Worm (Caenorhabditis elegans): ENCODE data around the gene prkl-1.

prkl-1 gene

ce11 chrIV:7010195-7010594, 23.5 kb upstream of the prkl-1 start:
- TF ChIP-seq zfh-2 (GFP tag; conservative IDR thresholded peaks at IDR 0.05) (peak; percentile 73), unc-130 (GFP tag; optimal IDR thresholded peaks at IDR 0.05) (no peak), egrh-3 (GFP tag; IDR thresholded peaks at IDR 0.05) (peak; percentile 23; the same call in 1 of the 2 replicates)

ce11 chrIV:7009531-7009930, 22.8 kb upstream of the prkl-1 start, which contains the start of gene C25A8.2:
Gene C25A8.2 (plus strand): TSS chrIV:7009831.
- no peak for TF ChIP-seq hmg-20 (GFP tag; IDR thresholded peaks at IDR 0.05)
- TF ChIP-seq lsy-27 (tag; optimal IDR thresholded peaks at IDR 0.05; ENCODE audit: borderline replicate concordance, insufficient read depth), result no peak
- no peak for TF ChIP-seq F55B11.4 (tag; optimal IDR thresholded peaks at IDR 0.05; ENCODE audit: borderline replicate concordance, insufficient read depth)
- TF ChIP-seq ccch-3 (GFP tag; optimal IDR thresholded peaks at IDR 0.05), result no peak
- no peak for TF ChIP-seq Y56A3A.18 (GFP tag; IDR thresholded peaks at IDR 0.05)
- no peak for TF ChIP-seq bed-2 (GFP tag; IDR thresholded peaks at IDR 0.05)
- no peak for TF ChIP-seq die-1 (tag; optimal IDR thresholded peaks at IDR 0.05)
- TF ChIP-seq nhr-120 (GFP tag; IDR thresholded peaks at IDR 0.05), result no peak
- TF ChIP-seq hrde-1 (tag; optimal IDR thresholded peaks at IDR 0.05; ENCODE audit: borderline replicate concordance), result no peak
- no peak for TF ChIP-seq B0261.1 (tag; optimal IDR thresholded peaks at IDR 0.05)
- TF ChIP-seq ama-1 (optimal IDR thresholded peaks at IDR 0.05), result no peak
- no peak for TF ChIP-seq ama-1 (GFP tag; optimal IDR thresholded peaks at IDR 0.05)
- TF ChIP-seq zfh-2 (GFP tag; conservative IDR thresholded peaks at IDR 0.05), result no peak
- no peak for TF ChIP-seq F52B5.7 (tag; optimal IDR thresholded peaks at IDR 0.05)
- TF ChIP-seq attf-3 (GFP tag; conservative IDR thresholded peaks at IDR 0.05), result no peak
- no peak for TF ChIP-seq snpc-3.4 (tag; optimal IDR thresholded peaks at IDR 0.05)
- TF ChIP-seq let-607 (tag; optimal IDR thresholded peaks at IDR 0.05), result no peak
- TF ChIP-seq F39B2.1 (GFP tag; IDR thresholded peaks at IDR 0.05), result no peak

ce11 chrIV:7003323-7003722, 16.6 kb upstream of the prkl-1 start, which contains the start of gene cht-3:
Gene cht-3 (plus strand): TSS chrIV:7003623.
- TF ChIP-seq sptf-2 (GFP tag; optimal IDR thresholded peaks at IDR 0.05) (no peak), fkh-3 (tag; optimal IDR thresholded peaks at IDR 0.05) (no peak), nhr-179 (tag; optimal IDR thresholded peaks at IDR 0.05) (no peak), ceh-27 (GFP tag; optimal IDR thresholded peaks at IDR 0.05) (no peak), K12H6.12 (tag; optimal IDR thresholded peaks at IDR 0.05) (no peak), sdz-38 (tag; optimal IDR thresholded peaks at IDR 0.05) (no peak), pbrm-1 (GFP tag; IDR thresholded peaks at IDR 0.05) (no peak)

ce11 chrIV:6999206-6999605, 12.5 kb upstream of the prkl-1 start, which contains the start of gene C25A8.5:
Gene C25A8.5 (plus strand): TSS chrIV:6999506.
- TF ChIP-seq snpc-3.4 (tag; optimal IDR thresholded peaks at IDR 0.05) (no peak), egl-18 (GFP tag; IDR thresholded peaks at IDR 0.05) (no peak), sea-2 (GFP tag; IDR thresholded peaks at IDR 0.05) (no peak), bed-2 (GFP tag; IDR thresholded peaks at IDR 0.05) (no peak), cebp-1 (GFP tag; IDR thresholded peaks at IDR 0.05) (no peak), cebp-1 (tag; optimal IDR thresholded peaks at IDR 0.05) (no peak), madf-6 (GFP tag; IDR thresholded peaks at IDR 0.05) (no peak)

- TF ChIP-seq ztf-22 (GFP tag; optimal IDR thresholded peaks at IDR 0.05), result no peak
- TF ChIP-seq dpl-1 (GFP tag; optimal IDR thresholded peaks at IDR 0.05), result no peak
- TF ChIP-seq T07F8.4 (tag; optimal IDR thresholded peaks at IDR 0.05), result no peak
- no peak for TF ChIP-seq ceh-27 (GFP tag; optimal IDR thresholded peaks at IDR 0.05)
- TF ChIP-seq Y67H2A.10 (GFP tag; conservative IDR thresholded peaks at IDR 0.05), result no peak
- no peak for TF ChIP-seq let-526 (GFP tag; IDR thresholded peaks at IDR 0.05)
Measured at ce11 chrIV:6997918-6998317, 11.2 kb upstream of the prkl-1 start.
